Fruit fly (Drosophila melanogaster): ENCODE measurements around the gene CG46525.
A peak's percentile ranks its signal among the peaks of the same experiment; 100 is the strongest.

Gene CG46525

DNA sequence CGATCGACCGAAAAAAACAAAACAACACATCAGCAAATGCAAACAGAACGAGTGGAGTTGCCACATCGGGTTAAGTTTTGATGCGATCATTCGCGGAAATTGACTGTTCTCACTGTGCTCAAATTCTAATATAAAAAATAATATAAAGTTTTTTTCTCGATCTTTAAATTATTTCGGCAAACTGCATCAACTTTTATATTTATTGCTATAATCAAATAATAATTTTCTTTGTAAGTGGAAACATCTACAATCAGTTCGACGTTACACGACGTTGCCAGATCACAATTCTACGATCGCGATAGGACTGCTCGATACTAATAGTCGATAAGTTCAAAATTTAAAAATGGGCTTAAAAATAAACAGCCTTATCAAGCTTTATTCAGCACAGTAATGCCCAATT is 46.2 kb upstream of the CG46525 start, which contains the start of gene Gorab (continued):
- TF ChIP-seq CG17328 (GFP tag; IDR thresholded peaks at IDR 0.05): peak; percentile 96
- peak; percentile 25 for TF ChIP-seq vfl (GFP tag; optimal IDR thresholded peaks at IDR 0.05)
- peak; percentile 83 for TF ChIP-seq bowl (GFP tag; IDR thresholded peaks at IDR 0.05)
- TF ChIP-seq CG5245 (GFP tag; optimal IDR thresholded peaks at IDR 0.05): peak; percentile 74
- peak; percentile 92 for TF ChIP-seq Chrac-16 (GFP tag; optimal IDR thresholded peaks at IDR 0.05)
- TF ChIP-seq nau (GFP tag; optimal IDR thresholded peaks at IDR 0.05): peak; percentile 57
- peak; percentile 97 for TF ChIP-seq Aef1 (GFP tag; IDR thresholded peaks at IDR 0.05)
- TF ChIP-seq tgo (GFP tag; IDR thresholded peaks at IDR 0.05): peak; percentile 96
- TF ChIP-seq fd64A (GFP tag; optimal IDR thresholded peaks at IDR 0.05): no peak
- peak; percentile 87 for TF ChIP-seq lab (GFP tag; optimal IDR thresholded peaks at IDR 0.05)
- peak; percentile 97 for TF ChIP-seq CG14441 (GFP tag; IDR thresholded peaks at IDR 0.05)
- peak; percentile 86 for TF ChIP-seq CG15601 (tag; optimal IDR thresholded peaks at IDR 0.05)
- TF ChIP-seq wek (GFP tag; optimal IDR thresholded peaks at IDR 0.05): no peak
- peak; percentile 64 for TF ChIP-seq jing (GFP tag; optimal IDR thresholded peaks at IDR 0.05)
- TF ChIP-seq her (GFP tag; optimal IDR thresholded peaks at IDR 0.05): no peak
- TF ChIP-seq CG9932 (GFP tag; IDR thresholded peaks at IDR 0.05): peak; percentile 97
- TF ChIP-seq Bteb2 (GFP tag; optimal IDR thresholded peaks at IDR 0.05): peak; percentile 84
- peak; percentile 93 for TF ChIP-seq CG1602 (GFP tag; optimal IDR thresholded peaks at IDR 0.05)
- TF ChIP-seq tup (GFP tag; optimal IDR thresholded peaks at IDR 0.05): peak; percentile 77
- TF ChIP-seq Dll (GFP tag; IDR thresholded peaks at IDR 0.05; ENCODE audit: partially characterized antibody): peak; percentile 73
- TF ChIP-seq run (tag; optimal IDR thresholded peaks at IDR 0.05): no peak
- TF ChIP-seq Opbp (GFP tag; IDR thresholded peaks at IDR 0.05; ENCODE audit: partially characterized antibody): no peak
- peak; percentile 97 for TF ChIP-seq dysf (GFP tag; IDR thresholded peaks at IDR 0.05)
- peak; percentile 67 for TF ChIP-seq zfh2 (GFP tag; optimal IDR thresholded peaks at IDR 0.05)
- TF ChIP-seq amos (GFP tag; IDR thresholded peaks at IDR 0.05; ENCODE audit: partially characterized antibody): peak; percentile 54
- peak; percentile 67 for TF ChIP-seq Nf-YC (tag; optimal IDR thresholded peaks at IDR 0.05)
- TF ChIP-seq CG30020 (tag; optimal IDR thresholded peaks at IDR 0.05): peak; percentile 87
- TF ChIP-seq Mad (GFP tag; optimal IDR thresholded peaks at IDR 0.05): peak; percentile 92
- TF ChIP-seq trh (GFP tag; optimal IDR thresholded peaks at IDR 0.05): peak; percentile 72
- peak; percentile 97 for TF ChIP-seq vvl (GFP tag; IDR thresholded peaks at IDR 0.05)
- TF ChIP-seq gsb (GFP tag; IDR thresholded peaks at IDR 0.05): peak; percentile 78
- peak; percentile 89 for TF ChIP-seq ro (GFP tag; IDR thresholded peaks at IDR 0.05)
- peak; percentile 58 for TF ChIP-seq Mes4 (GFP tag; optimal IDR thresholded peaks at IDR 0.05)
- peak; percentile 79 for TF ChIP-seq unpg (GFP tag; optimal IDR thresholded peaks at IDR 0.05)
- peak; percentile 92 for TF ChIP-seq CG17829 (tag; optimal IDR thresholded peaks at IDR 0.05)
- TF ChIP-seq CG10654 (GFP tag; optimal IDR thresholded peaks at IDR 0.05): peak; percentile 88
- no peak for TF ChIP-seq CG6813 (GFP tag; optimal IDR thresholded peaks at IDR 0.05)
- TF ChIP-seq tx (GFP tag; optimal IDR thresholded peaks at IDR 0.05): peak; percentile 80
- TF ChIP-seq CG2129 (GFP tag; IDR thresholded peaks at IDR 0.05; ENCODE audit: partially characterized antibody): no peak
- peak; percentile 20 for TF ChIP-seq gfzf (GFP tag; optimal IDR thresholded peaks at IDR 0.05)
- no peak for TF ChIP-seq zen2 (GFP tag; IDR thresholded peaks at IDR 0.05; ENCODE audit: partially characterized antibody)
- TF ChIP-seq Drgx (GFP tag; IDR thresholded peaks at IDR 0.05): peak; percentile 90
- peak; percentile 40 for TF ChIP-seq NK7.1 (GFP tag; optimal IDR thresholded peaks at IDR 0.05)
- peak; percentile 44 for TF ChIP-seq sqz (GFP tag; optimal IDR thresholded peaks at IDR 0.05)
- TF ChIP-seq odd (GFP tag; optimal IDR thresholded peaks at IDR 0.05): peak; percentile 39
- no peak for TF ChIP-seq CG34224 (GFP tag; IDR thresholded peaks at IDR 0.05; ENCODE audit: partially characterized antibody)
- peak; percentile 32 for TF ChIP-seq gcm (GFP tag; optimal IDR thresholded peaks at IDR 0.05)
- TF ChIP-seq kay (GFP tag; optimal IDR thresholded peaks at IDR 0.05): peak; percentile 85
- TF ChIP-seq CG11723 (GFP tag; optimal IDR thresholded peaks at IDR 0.05): peak; percentile 63
- peak; percentile 92 for TF ChIP-seq klu (GFP tag; IDR thresholded peaks at IDR 0.05)
- peak; percentile 74 for TF ChIP-seq CG18619 (GFP tag; optimal IDR thresholded peaks at IDR 0.05)
